Worm (Caenorhabditis elegans) whole organism, late embryonic: ENCODE data around the gene F54H12.4.

ENCODE experiments used
- F13H6.1 ChIP-seq: sonication (generic microtip); optimal IDR thresholded peaks from 2 replicates; lab custom pipeline; 2016; ENCODE audit warnings: missing genetic modification characterization, missing compliant biosample characterization
- K09A11.1 ChIP-seq: sonication (generic microtip); optimal IDR thresholded peaks from 2 replicates; lab custom pipeline; 2017; ENCODE audit warnings: antibody characterized with exemption, mild to moderate bottlenecking, missing genetic modification characterization, missing compliant biosample characterization; ENCODE audit not compliant: insufficient read depth
- ceh-22 ChIP-seq: sonication (generic microtip); optimal IDR thresholded peaks from 2 replicates; lab custom pipeline; 2017; ENCODE audit warnings: missing biosample characterization, missing genetic modification characterization
- fkh-10 ChIP-seq: fragments of 150-350 bp; optimal IDR thresholded peaks from 2 replicates; lab custom pipeline; 2014; ENCODE audit warnings: missing biosample characterization, missing genetic modification reagents, missing genetic modification characterization
- hlh-30 ChIP-seq: sonication (generic microtip); optimal IDR thresholded peaks from 2 replicates; lab custom pipeline; 2017; ENCODE audit warnings: antibody characterized with exemption, missing genetic modification characterization, missing compliant biosample characterization; ENCODE audit not compliant: insufficient read depth
- madf-2 ChIP-seq: sonication (generic microtip); optimal IDR thresholded peaks from 2 replicates; lab custom pipeline; 2017; ENCODE audit warnings: missing genetic modification characterization, missing compliant biosample characterization
- sox-2 ChIP-seq: fragments of 200-800 bp; sonication (Bioruptor generic); IDR thresholded peaks from 2 replicates; pipeline ENCODE4 v1.3.6; 2022; ENCODE audit warnings: missing genetic modification reagents, missing genetic modification characterization, missing compliant biosample characterization
- unc-55 ChIP-seq: sonication (generic microtip); optimal IDR thresholded peaks from 2 replicates; lab custom pipeline; 2017; ENCODE audit warnings: missing biosample characterization, missing genetic modification reagents, missing genetic modification characterization

DNA sequence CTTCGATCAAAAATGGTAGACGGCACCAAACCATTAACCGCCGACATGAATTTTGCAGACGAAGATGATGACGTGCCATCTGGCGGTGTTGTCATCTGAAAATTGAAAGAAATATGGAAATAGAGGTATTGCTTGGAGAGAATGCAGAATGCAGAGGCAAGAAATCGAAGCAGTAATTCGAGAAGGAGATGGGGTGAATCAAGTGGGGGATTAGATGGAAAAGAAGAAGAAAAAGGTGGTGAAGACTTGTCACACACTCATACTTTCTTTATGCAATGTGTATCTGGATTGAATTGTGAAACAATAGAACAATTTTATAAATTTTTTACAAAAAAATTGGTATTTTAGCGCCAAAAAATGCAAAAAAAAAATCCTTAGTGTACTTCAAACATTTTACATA, 37.7 kb downstream of the F54H12.4 start, which contains the start of gene tag-250:
- TF ChIP-seq unc-55 (GFP tag; lab: Kevin White, UChicago), result no peak
- TF ChIP-seq F13H6.1 (tag; lab: Kevin White, UChicago), result no peak
- no peak for TF ChIP-seq madf-2 (tag; lab: Kevin White, UChicago)
- no peak for TF ChIP-seq sox-2 (GFP tag; lab: Robert Waterston, UW)
- no peak for TF ChIP-seq K09A11.1 (tag; lab: Kevin White, UChicago)
- no peak for TF ChIP-seq fkh-10
- TF ChIP-seq hlh-30 (tag; lab: Kevin White, UChicago), result no peak
- TF ChIP-seq ceh-22 (tag; lab: Kevin White, UChicago), result no peak
